Fruit fly (Drosophila melanogaster): Measurements from ENCODE around the gene CG2201.

CG2201 gene

DNA sequence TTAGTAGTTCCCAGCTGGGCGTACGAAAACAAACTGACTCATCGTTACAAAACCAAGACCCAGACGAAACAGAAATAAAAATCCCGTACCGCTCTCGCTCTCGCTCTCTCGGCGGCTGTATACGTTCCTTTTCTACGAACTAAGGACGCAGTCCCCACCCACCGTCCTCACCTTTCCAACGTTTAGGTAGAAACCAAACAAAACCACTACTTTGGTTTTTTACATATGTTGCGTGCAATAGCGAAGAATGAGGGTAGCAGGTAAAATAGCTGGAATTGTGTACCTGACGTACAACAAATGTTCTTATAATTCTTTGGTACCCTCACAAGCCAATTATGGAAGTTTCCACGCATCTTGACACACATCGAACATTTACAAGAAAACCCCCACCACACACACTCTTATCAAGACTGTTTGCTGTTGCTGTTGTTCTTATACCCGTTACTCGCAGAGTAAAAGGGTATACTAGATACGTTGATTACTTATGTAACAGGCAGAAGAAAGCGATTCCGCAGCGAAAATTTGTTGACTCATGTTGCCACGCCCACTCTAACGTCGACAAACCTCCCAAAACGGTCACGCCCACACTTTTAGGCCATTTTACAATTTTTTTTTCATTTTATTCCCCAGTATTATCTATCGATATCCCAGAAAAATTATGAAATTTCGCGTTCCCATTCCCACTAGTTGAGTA lies 5.0 kb downstream of the CG2201 start (continued):
- peak; percentile 25 for TF ChIP-seq cg (GFP tag; optimal IDR thresholded peaks at IDR 0.05)
- TF ChIP-seq crol (GFP tag; IDR thresholded peaks at IDR 0.05), result peak; percentile 47; the same call in 1 of the 2 replicates
- TF ChIP-seq CG1233 (GFP tag; optimal IDR thresholded peaks at IDR 0.05), result no peak
- TF ChIP-seq Sox100B (GFP tag; optimal IDR thresholded peaks at IDR 0.05), result peak; percentile 44
- TF ChIP-seq pnt (GFP tag; optimal IDR thresholded peaks at IDR 0.05), result no peak
- TF ChIP-seq Hey (tag; optimal IDR thresholded peaks at IDR 0.05), result no peak
- peak; percentile 27 for TF ChIP-seq unpg (GFP tag; optimal IDR thresholded peaks at IDR 0.05)
- peak; percentile 37 for TF ChIP-seq Med (GFP tag)
- TF ChIP-seq lab (GFP tag; optimal IDR thresholded peaks at IDR 0.05), result no peak
- 0 out of 3 replicates have a peak, but pooled peaks have one; percentile 6 for TF ChIP-seq Mrtf (GFP tag; IDR thresholded peaks at IDR 0.05)
- TF ChIP-seq oc (tag; optimal IDR thresholded peaks at IDR 0.05), result no peak
- TF ChIP-seq CG7963 (GFP tag; IDR thresholded peaks at IDR 0.05; ENCODE audit: partially characterized antibody), result no peak
- TF ChIP-seq vfl (GFP tag; optimal IDR thresholded peaks at IDR 0.05), result no peak
- peak; percentile 19 for TF ChIP-seq CG10274 (GFP tag; optimal IDR thresholded peaks at IDR 0.05)
- no peak for TF ChIP-seq CG17612 (GFP tag; IDR thresholded peaks at IDR 0.05)
- no peak for TF ChIP-seq MBD-R2 (GFP tag; IDR thresholded peaks at IDR 0.05)
- no peak for TF ChIP-seq GATAe (GFP tag; conservative IDR thresholded peaks at IDR 0.05)
- no peak for TF ChIP-seq emc (GFP tag; optimal IDR thresholded peaks at IDR 0.05)
- TF ChIP-seq gce (GFP tag; IDR thresholded peaks at IDR 0.05), result no peak
- TF ChIP-seq Fer1 (GFP tag; optimal IDR thresholded peaks at IDR 0.05), result peak; percentile 12
- no peak for TF ChIP-seq Ets97D (GFP tag; optimal IDR thresholded peaks at IDR 0.05)
- TF ChIP-seq HLH4C (GFP tag; IDR thresholded peaks at IDR 0.05; ENCODE audit: partially characterized antibody), result no peak
- no peak for TF ChIP-seq inv (GFP tag; IDR thresholded peaks at IDR 0.05; ENCODE audit: partially characterized antibody)
- TF ChIP-seq stwl (tag; optimal IDR thresholded peaks at IDR 0.05), result no peak
- peak; percentile 4 for TF ChIP-seq CG18011 (GFP tag; optimal IDR thresholded peaks at IDR 0.05)
- TF ChIP-seq CG17568 (GFP tag; optimal IDR thresholded peaks at IDR 0.05), result no peak
- peak; percentile 22 for TF ChIP-seq fd96Cb (tag; optimal IDR thresholded peaks at IDR 0.05)
- peak; percentile 34 for TF ChIP-seq chn (GFP tag; optimal IDR thresholded peaks at IDR 0.05)
- TF ChIP-seq CG7745 (tag; optimal IDR thresholded peaks at IDR 0.05), result no peak
- no peak for TF ChIP-seq CG17186 (GFP tag; optimal IDR thresholded peaks at IDR 0.05)
- peak; percentile 46 for TF ChIP-seq mirr (GFP tag; optimal IDR thresholded peaks at IDR 0.05)
- TF ChIP-seq CG7786 (GFP tag; optimal IDR thresholded peaks at IDR 0.05), result peak; percentile 40
- no peak for TF ChIP-seq CG8359 (GFP tag; optimal IDR thresholded peaks at IDR 0.05; ENCODE audit: borderline replicate concordance)
- TF ChIP-seq CG32532 (GFP tag; IDR thresholded peaks at IDR 0.05), result 0 out of 2 replicates have a peak, but pooled peaks have one; percentile 32
- TF ChIP-seq bigmax (GFP tag; optimal IDR thresholded peaks at IDR 0.05), result no peak
- TF ChIP-seq CG8924 (tag; optimal IDR thresholded peaks at IDR 0.05), result peak; percentile 31
- no peak for TF ChIP-seq pita (GFP tag; optimal IDR thresholded peaks at IDR 0.05)
- TF ChIP-seq Dll (GFP tag; IDR thresholded peaks at IDR 0.05; ENCODE audit: partially characterized antibody), result 0 out of 4 replicates have a peak, but pooled peaks have one; percentile 51
- no peak for TF ChIP-seq Nf-YA (GFP tag; IDR thresholded peaks at IDR 0.05)
- peak; percentile 6 for TF ChIP-seq pum (GFP tag; optimal IDR thresholded peaks at IDR 0.05)
- TF ChIP-seq CG10565 (GFP tag; optimal IDR thresholded peaks at IDR 0.05), result no peak
- TF ChIP-seq Atf3 (GFP tag; optimal IDR thresholded peaks at IDR 0.05), result no peak
- peak; percentile 14 for TF ChIP-seq CG10267 (tag; optimal IDR thresholded peaks at IDR 0.05)
- TF ChIP-seq CG13894 (tag; optimal IDR thresholded peaks at IDR 0.05), result peak; percentile 34
- no peak for TF ChIP-seq Neu2 (GFP tag; optimal IDR thresholded peaks at IDR 0.05; ENCODE audit: borderline replicate concordance)
- no peak for TF ChIP-seq CG6254 (GFP tag; optimal IDR thresholded peaks at IDR 0.05)
- TF ChIP-seq dysf (GFP tag; IDR thresholded peaks at IDR 0.05), result no peak
- no peak for TF ChIP-seq tx (GFP tag; optimal IDR thresholded peaks at IDR 0.05)
- peak; percentile 7; the same call in 1 of the 2 replicates for TF ChIP-seq vvl (GFP tag; IDR thresholded peaks at IDR 0.05)

All from whole organism, embryonic.